Fruit fly (Drosophila melanogaster) whole organism, embryonic: Measurements from ENCODE around the gene CG13074.
A peak's percentile ranks its signal among the peaks of the same experiment; 100 is the strongest.

Experiments used
- Antp ChIP-seq: fragments of 200-800 bp; sonication (Bioruptor generic); optimal IDR thresholded peaks from 3 replicates; lab custom pipeline; 2016; ENCODE audit warnings: missing biosample characterization, missing genetic modification characterization
- Atf3 ChIP-seq: fragments of 200-800 bp; sonication (Bioruptor generic); optimal IDR thresholded peaks from 3 replicates; lab custom pipeline; 2016; ENCODE audit warnings: missing biosample characterization, missing genetic modification characterization
- Bdp1 ChIP-seq: fragments of 200-800 bp; sonication (Bioruptor generic); optimal IDR thresholded peaks from 3 replicates; lab custom pipeline; 2016; ENCODE audit warnings: missing biosample characterization, missing genetic modification characterization
- CG10462 ChIP-seq: fragments of 200-800 bp; sonication (Bioruptor generic); optimal IDR thresholded peaks from 2 replicates; lab custom pipeline; 2016; ENCODE audit warnings: missing biosample characterization, missing genetic modification characterization
- CG12769 ChIP-seq: fragments of 200-800 bp; sonication (Bioruptor generic); optimal IDR thresholded peaks from 2 replicates; lab custom pipeline; 2019; ENCODE audit warnings: missing biosample characterization, mild to moderate bottlenecking, missing genetic modification characterization, moderate library complexity
- CG14667 ChIP-seq: fragments of 200-800 bp; sonication (Bioruptor generic); IDR thresholded peaks from 2 replicates; pipeline ENCODE4 v1.3.6; 2022; ENCODE audit warnings: missing biosample characterization, missing genetic modification characterization
- CG15514 ChIP-seq: fragments of 200-800 bp; sonication (Bioruptor generic); optimal IDR thresholded peaks from 3 replicates; lab custom pipeline; 2017; ENCODE audit warnings: missing biosample characterization, missing genetic modification characterization, mild to moderate bottlenecking, moderate library complexity, missing genetic modification reagents
- CG1647 ChIP-seq: fragments of 200-800 bp; sonication (Bioruptor generic); optimal IDR thresholded peaks from 3 replicates; lab custom pipeline; 2016; ENCODE audit warnings: missing biosample characterization, missing genetic modification characterization
- CG17361 ChIP-seq: fragments of 200-800 bp; sonication (Bioruptor generic); IDR thresholded peaks from 3 replicates; pipeline ENCODE4 v1.3.6; 2022; ENCODE audit warnings: missing biosample characterization, missing genetic modification characterization
- CG17612 ChIP-seq: fragments of 200-800 bp; sonication (Bioruptor generic); IDR thresholded peaks from 2 replicates; pipeline ENCODE4 v1.3.6; 2022; ENCODE audit warnings: missing biosample characterization, missing genetic modification characterization
- CG1792 ChIP-seq: fragments of 200-800 bp; sonication (Bioruptor generic); optimal IDR thresholded peaks from 2 replicates; lab custom pipeline; 2016; ENCODE audit warnings: missing biosample characterization, missing genetic modification characterization
- CG30020 ChIP-seq: fragments of 200-800 bp; optimal IDR thresholded peaks from 2 replicates; lab custom pipeline; 2019; ENCODE audit warnings: missing biosample characterization, mild to moderate bottlenecking, missing genetic modification characterization, moderate library complexity
- CG31224 ChIP-seq: fragments of 200-800 bp; sonication (Bioruptor generic); IDR thresholded peaks from 2 replicates; pipeline ENCODE4 v1.3.6; 2022; ENCODE audit warnings: missing biosample characterization, missing genetic modification characterization
- CG32767 ChIP-seq: fragments of 200-800 bp; sonication (Bioruptor generic); IDR thresholded peaks from 2 replicates; pipeline ENCODE4 v1.3.6; 2022; ENCODE audit warnings: missing biosample characterization, missing genetic modification characterization
- CG3407 ChIP-seq: fragments of 200-800 bp; sonication (Bioruptor generic); optimal IDR thresholded peaks from 2 replicates; lab custom pipeline; 2018; ENCODE audit warnings: missing biosample characterization, mild to moderate bottlenecking, missing genetic modification characterization
- CG3847 ChIP-seq: fragments of 200-800 bp; sonication (Bioruptor generic); IDR thresholded peaks from 2 replicates; pipeline ENCODE4 v1.3.6; 2022; ENCODE audit warnings: missing biosample characterization, missing genetic modification characterization
- CG3995 ChIP-seq: fragments of 200-800 bp; sonication (Bioruptor generic); optimal IDR thresholded peaks from 3 replicates; lab custom pipeline; 2016; ENCODE audit warnings: missing biosample characterization, missing genetic modification characterization
- CG42726 ChIP-seq: fragments of 200-800 bp; sonication (Bioruptor generic); IDR thresholded peaks from 2 replicates; pipeline ENCODE4 v1.3.6; 2022; ENCODE audit warnings: missing biosample characterization, missing genetic modification characterization; ENCODE audit not compliant: partially characterized antibody
- CG4707 ChIP-seq: fragments of 200-800 bp; sonication (Bioruptor generic); optimal IDR thresholded peaks from 2 replicates; lab custom pipeline; 2018; ENCODE audit warnings: missing biosample characterization, mild to moderate bottlenecking, missing genetic modification characterization, moderate library complexity
- CG5180 ChIP-seq: fragments of 200-800 bp; sonication (Bioruptor generic); optimal IDR thresholded peaks from 3 replicates; lab custom pipeline; 2017; ENCODE audit warnings: missing biosample characterization, missing genetic modification characterization, mild to moderate bottlenecking, moderate library complexity, missing genetic modification reagents
- CG5245 ChIP-seq: fragments of 200-800 bp; sonication (Bioruptor generic); optimal IDR thresholded peaks from 3 replicates; lab custom pipeline; 2016; ENCODE audit warnings: missing biosample characterization, missing genetic modification characterization
- CG6254 ChIP-seq: fragments of 200-800 bp; sonication (Bioruptor generic); optimal IDR thresholded peaks from 3 replicates; lab custom pipeline; 2017; ENCODE audit warnings: mild to moderate bottlenecking, missing biosample characterization, missing genetic modification reagents, missing genetic modification characterization
- CG7271 ChIP-seq: fragments of 200-800 bp; sonication (Bioruptor generic); optimal IDR thresholded peaks from 2 replicates; lab custom pipeline; 2018; ENCODE audit warnings: missing biosample characterization, mild to moderate bottlenecking, missing genetic modification characterization, moderate library complexity
- CG9215 ChIP-seq: fragments of 200-800 bp; sonication (Bioruptor generic); IDR thresholded peaks from 2 replicates; pipeline ENCODE4 v1.3.6; 2022; ENCODE audit warnings: missing biosample characterization, missing genetic modification characterization
- CoRest ChIP-seq: fragments of 200-800 bp; sonication (Bioruptor generic); optimal IDR thresholded peaks from 3 replicates; lab custom pipeline; 2018; ENCODE audit warnings: missing biosample characterization, mild to moderate bottlenecking, missing genetic modification characterization, moderate library complexity
- Gug ChIP-seq: fragments of 200-800 bp; sonication (Bioruptor generic); IDR thresholded peaks from 4 replicates; pipeline ENCODE4 v1.3.6; 2022; ENCODE audit warnings: missing biosample characterization, missing genetic modification characterization
- Hr51 ChIP-seq, 2 experiments: fragments of 200-800 bp; sonication (Bioruptor generic); optimal IDR thresholded peaks; 2 replicates in 1 of 2; 3 replicates in 1 of 2; lab custom pipeline; 2016 to 2018; ENCODE audit warnings: missing biosample characterization in 2 of 2, missing genetic modification characterization in 2 of 2, mild to moderate bottlenecking in 1 of 2, moderate library complexity in 1 of 2
- Lpt ChIP-seq: fragments of >200 bp; optimal IDR thresholded peaks from 2 replicates; lab custom pipeline; 2018; ENCODE audit warnings: missing biosample characterization, missing genetic modification characterization
- Mes4 ChIP-seq: fragments of 200-800 bp; sonication (Bioruptor generic); optimal IDR thresholded peaks from 2 replicates; lab custom pipeline; 2016; ENCODE audit warnings: missing biosample characterization, missing genetic modification characterization
- Mrtf ChIP-seq: fragments of 200-800 bp; sonication (Bioruptor generic); IDR thresholded peaks from 3 replicates; pipeline ENCODE4 v1.3.6; 2022; ENCODE audit warnings: missing biosample characterization, missing genetic modification characterization
- Spps ChIP-seq: fragments of 200-800 bp; sonication (Bioruptor generic); optimal IDR thresholded peaks from 2 replicates; lab custom pipeline; 2018; ENCODE audit warnings: missing biosample characterization, mild to moderate bottlenecking, missing genetic modification characterization
- bcd ChIP-seq: fragments of 200-800 bp; sonication (Bioruptor generic); optimal IDR thresholded peaks from 2 replicates; lab custom pipeline; 2017; ENCODE audit warnings: missing biosample characterization, mild to moderate bottlenecking, missing genetic modification characterization
- bsh ChIP-seq, 2 experiments: fragments of 200-800 bp; sonication (Bioruptor generic); optimal IDR thresholded peaks; 2 replicates each; lab custom pipeline; 2017 to 2018; ENCODE audit warnings: mild to moderate bottlenecking in 2 of 2, missing biosample characterization in 2 of 2, missing genetic modification characterization in 2 of 2, moderate library complexity in 1 of 2
- chif ChIP-seq, 2 experiments: fragments of 200-800 bp; sonication (Bioruptor generic); optimal IDR thresholded peaks; 3 replicates each; lab custom pipeline; 2016; ENCODE audit warnings: missing biosample characterization in 2 of 2, missing genetic modification characterization in 2 of 2
- corto ChIP-seq: fragments of 200-800 bp; sonication (Bioruptor generic); optimal IDR thresholded peaks from 2 replicates; lab custom pipeline; 2016; ENCODE audit warnings: missing biosample characterization, mild to moderate bottlenecking, missing genetic modification characterization, moderate library complexity
- disco-r ChIP-seq: fragments of 200-800 bp; sonication (Bioruptor generic); optimal IDR thresholded peaks from 2 replicates; lab custom pipeline; 2016; ENCODE audit warnings: missing biosample characterization, missing genetic modification characterization
- dm ChIP-seq: fragments of 200-800 bp; sonication (Bioruptor generic); optimal IDR thresholded peaks from 3 replicates; lab custom pipeline; 2016; ENCODE audit warnings: missing biosample characterization, missing genetic modification characterization
- esg ChIP-seq: fragments of 200-800 bp; sonication (Bioruptor generic); conservative IDR thresholded peaks from 2 replicates; pipeline ENCODE4 v1.3.6; 2022; ENCODE audit warnings: missing biosample characterization, missing genetic modification characterization
- fru ChIP-seq: fragments of >200 bp; optimal IDR thresholded peaks from 2 replicates; lab custom pipeline; 2017
- gsb ChIP-seq: fragments of 200-800 bp; sonication (Bioruptor generic); IDR thresholded peaks from 2 replicates; pipeline ENCODE4 v1.3.6; 2022; ENCODE audit warnings: missing biosample characterization, missing genetic modification characterization
- her ChIP-seq: fragments of 200-800 bp; sonication (Bioruptor generic); optimal IDR thresholded peaks from 2 replicates; lab custom pipeline; 2016; ENCODE audit warnings: missing biosample characterization, missing genetic modification characterization
- kay ChIP-seq: fragments of 200-800 bp; sonication (Bioruptor generic); optimal IDR thresholded peaks from 2 replicates; lab custom pipeline; 2016; ENCODE audit warnings: missing biosample characterization, missing genetic modification characterization
- nau ChIP-seq: fragments of 200-800 bp; sonication (Bioruptor generic); optimal IDR thresholded peaks from 3 replicates; lab custom pipeline; 2017; ENCODE audit warnings: missing biosample characterization, mild to moderate bottlenecking, missing genetic modification characterization, missing genetic modification reagents
- otp ChIP-seq: fragments of 200-800 bp; sonication (Bioruptor generic); IDR thresholded peaks from 3 replicates; pipeline ENCODE4, ENCODE4 v1.3.6; 2022; ENCODE audit warnings: missing biosample characterization, missing genetic modification characterization
- pan ChIP-seq, 4 experiments: fragments of >200 bp in 3 of 4; fragments of 200-800 bp in 1 of 4; sonication (Bioruptor generic) in 1 of 4; optimal IDR thresholded peaks in 3 of 4; IDR thresholded peaks in 1 of 4; 2 replicates each; pipeline versions ENCODE4 v1.3.6 to Lab custom; 2017 to 2022; ENCODE audit warnings: missing biosample characterization in 2 of 4, missing genetic modification characterization in 2 of 4, mixed read lengths in 1 of 4
- ranshi ChIP-seq: fragments of 200-800 bp; sonication (Bioruptor generic); IDR thresholded peaks from 2 replicates; pipeline ENCODE4 v1.3.6; 2022; ENCODE audit warnings: missing biosample characterization, missing genetic modification characterization
- sr ChIP-seq: fragments of 200-800 bp; sonication (Bioruptor generic); IDR thresholded peaks from 3 replicates; pipeline ENCODE4 v1.3.6; 2022; ENCODE audit warnings: missing biosample characterization, missing genetic modification characterization
- z ChIP-seq: fragments of 200-800 bp; sonication (Bioruptor generic); IDR thresholded peaks from 3 replicates; pipeline ENCODE4 v1.3.6; 2022; ENCODE audit warnings: missing biosample characterization, missing genetic modification characterization
- zf30C ChIP-seq: fragments of 200-800 bp; sonication (Bioruptor generic); optimal IDR thresholded peaks from 3 replicates; lab custom pipeline; 2018; ENCODE audit warnings: missing biosample characterization, mild to moderate bottlenecking, missing genetic modification characterization

The CG13074 gene

DNA sequence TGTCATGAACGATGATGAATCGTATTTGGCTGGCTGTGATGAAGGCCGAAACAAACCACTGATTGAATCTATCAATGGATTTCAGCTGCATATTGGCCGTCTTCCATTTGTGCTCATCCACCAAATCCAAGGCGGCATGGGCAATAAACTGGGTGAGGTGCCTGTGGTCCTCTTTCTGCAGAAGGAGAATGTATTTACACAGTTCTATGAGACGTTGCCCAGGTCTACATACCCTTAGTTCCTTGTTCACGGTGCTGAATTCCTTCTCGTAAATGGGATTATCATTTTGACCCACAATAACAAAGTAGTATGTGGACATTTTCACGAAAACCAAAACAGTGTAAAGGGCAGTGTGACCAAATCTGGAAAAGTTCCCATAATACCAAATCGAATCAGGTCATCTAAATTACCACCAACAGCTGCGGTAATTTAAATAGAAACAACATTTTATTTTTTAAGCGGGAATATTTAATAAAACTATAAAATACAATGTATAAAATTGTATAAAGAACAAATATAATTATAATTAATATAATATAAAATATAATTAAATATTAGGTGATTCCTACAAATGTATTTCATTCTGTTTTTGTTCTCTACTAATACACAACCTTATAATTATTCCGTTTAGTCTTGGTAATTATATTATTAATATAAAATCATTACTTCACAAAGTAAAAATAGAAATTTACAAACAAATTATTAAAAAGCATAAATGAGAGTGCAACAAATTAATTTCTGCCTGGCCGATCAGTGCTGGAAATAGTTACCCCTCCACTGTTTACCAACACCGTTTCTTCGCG lies 34.2 kb upstream of the CG13074 start, which contains the start of the genes Trs20 and elg1 (continued):
- TF ChIP-seq bsh (GFP tag; optimal IDR thresholded peaks at IDR 0.05; lab: Kevin White, UChicago) (peak in 1 of 2 experiments; percentile 57), kay (GFP tag; lab: Kevin White, UChicago) (no peak), Antp (GFP tag; lab: Kevin White, UChicago) (no peak), nau (GFP tag; lab: Kevin White, UChicago) (no peak), CG3995 (GFP tag; lab: Kevin White, UChicago) (no peak), CG17361 (GFP tag; lab: Robert Waterston, UW) (peak; percentile 88; the same call in 2 of the 3 replicates), CG9215 (GFP tag; lab: Robert Waterston, UW) (no peak), Mrtf (no peak), CG1647 (GFP tag; lab: Kevin White, UChicago) (no peak), CG10462 (no peak), CoRest (peak; percentile 74), z (GFP tag; lab: Robert Waterston, UW) (no peak), CG4707 (no peak), Gug (GFP tag; lab: Robert Waterston, UW) (peak; percentile 6; the same call in 1 of the 4 replicates), CG14667 (GFP tag; lab: Robert Waterston, UW) (no peak), Bdp1 (GFP tag; lab: Kevin White, UChicago) (no peak), CG42726 (no peak), CG7271 (peak; percentile 13), Atf3 (GFP tag; lab: Kevin White, UChicago) (no peak), esg (GFP tag; lab: Robert Waterston, UW) (no peak), disco-r (GFP tag; lab: Kevin White, UChicago) (no peak), CG12769 (tag; lab: Kevin White, UChicago) (no peak), CG5245 (GFP tag; lab: Kevin White, UChicago) (peak; percentile 6), corto (peak; percentile 2), CG31224 (GFP tag; lab: Robert Waterston, UW) (no peak), zf30C (GFP tag; lab: Kevin White, UChicago) (no peak), Mes4 (no peak), CG1792 (GFP tag; lab: Kevin White, UChicago) (no peak), CG3847 (GFP tag; lab: Robert Waterston, UW) (peak; percentile 85), CG5180 (GFP tag; lab: Kevin White, UChicago) (no peak), bcd (GFP tag; lab: Kevin White, UChicago) (peak; percentile 2), CG30020 (tag; lab: Kevin White, UChicago) (peak; percentile 71), otp (GFP tag; lab: Robert Waterston, UW) (no peak), dm (no peak), CG3407 (GFP tag; lab: Kevin White, UChicago) (no peak), Lpt (GFP tag; lab: Kevin White, UChicago) (no peak), CG17612 (GFP tag; lab: Robert Waterston, UW) (no peak), chif (GFP tag; optimal IDR thresholded peaks at IDR 0.05; lab: Kevin White, UChicago) (no peak), ranshi (GFP tag; lab: Robert Waterston, UW) (peak; percentile 5; the same call in 1 of the 2 replicates), CG6254 (GFP tag; lab: Kevin White, UChicago) (no peak), Hr51 (GFP tag; optimal IDR thresholded peaks at IDR 0.05; lab: Kevin White, UChicago) (no peak), her (GFP tag; lab: Kevin White, UChicago) (no peak), pan (optimal IDR thresholded peaks at IDR 0.05; lab: Kevin White, UChicago) (no peak), pan (GFP tag; optimal IDR thresholded peaks at IDR 0.05 in 1 of 2, IDR thresholded peaks at IDR 0.05 in 1 of 2) (peak in 1 of 2 experiments; percentile 11), Spps (tag; lab: Kevin White, UChicago) (no peak), CG15514 (GFP tag; lab: Kevin White, UChicago) (peak; percentile 50), gsb (GFP tag; lab: Robert Waterston, UW) (no peak), fru (no peak), sr (GFP tag; lab: Robert Waterston, UW) (no peak), CG32767 (GFP tag; lab: Robert Waterston, UW) (0 out of 2 replicates have a peak, but pooled peaks have one; percentile 12)
